Fruit fly (Drosophila melanogaster): ENCODE measurements around the gene CG11619.
A peak's percentile ranks its signal among the peaks of the same experiment; 100 is the strongest.

Gene CG11619

DNA sequence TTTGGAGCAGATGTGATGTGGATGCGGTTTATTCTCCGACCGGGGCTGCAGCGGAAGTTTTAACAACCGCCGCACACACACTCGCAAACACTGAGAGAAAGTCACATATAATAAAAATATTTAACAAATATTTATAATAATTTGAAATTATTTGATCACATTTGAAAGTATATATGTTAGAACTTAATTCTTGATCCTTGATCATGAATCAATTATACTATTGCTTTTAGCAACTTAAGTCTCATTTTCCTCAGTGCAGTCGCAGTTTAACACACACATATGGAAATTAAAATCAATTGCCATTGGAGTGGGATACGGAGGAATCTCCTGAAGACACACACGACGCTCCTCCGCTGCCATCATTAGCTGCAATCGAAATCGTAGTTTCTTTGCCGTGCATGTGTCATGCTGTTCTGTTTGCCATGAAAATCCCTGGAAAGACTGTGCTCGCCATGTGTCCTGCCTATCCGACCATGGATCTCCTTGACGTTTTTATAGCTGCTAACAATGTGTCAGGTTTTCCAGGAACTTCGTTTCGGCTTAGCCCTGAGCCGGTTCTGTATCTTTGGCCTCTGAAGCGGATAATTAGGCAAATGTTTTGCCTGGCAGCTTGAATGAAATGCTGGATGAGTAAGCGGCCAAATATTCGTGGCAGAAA lies 45.2 kb upstream of the CG11619 start (continued):
- TF ChIP-seq CG14710 (tag; optimal IDR thresholded peaks at IDR 0.05) (peak; percentile 90), Atf-2 (GFP tag; optimal IDR thresholded peaks at IDR 0.05) (no peak), CG11560 (tag; IDR thresholded peaks at IDR 0.05) (no peak), gcm (GFP tag; optimal IDR thresholded peaks at IDR 0.05) (peak; percentile 75), Dad (GFP tag; optimal IDR thresholded peaks at IDR 0.05) (no peak), CG1529 (GFP tag; optimal IDR thresholded peaks at IDR 0.05) (peak; percentile 70), HmgD (GFP tag; optimal IDR thresholded peaks at IDR 0.05) (no peak), CG6765 (GFP tag; optimal IDR thresholded peaks at IDR 0.05) (no peak), CG10431 (GFP tag; optimal IDR thresholded peaks at IDR 0.05) (peak; percentile 34), CG7357 (GFP tag; IDR thresholded peaks at IDR 0.05) (peak; percentile 44; the same call in 1 of the 3 replicates), Blimp-1 (GFP tag; optimal IDR thresholded peaks at IDR 0.05) (peak; percentile 81), CG15696 (tag; optimal IDR thresholded peaks at IDR 0.05) (peak; percentile 96), CG10366 (GFP tag; IDR thresholded peaks at IDR 0.05) (peak; percentile 60), CG4360 (GFP tag; IDR thresholded peaks at IDR 0.05) (peak; percentile 46; the same call in 1 of the 2 replicates), kah (GFP tag; optimal IDR thresholded peaks at IDR 0.05) (peak; percentile 32), Hmr (GFP tag; optimal IDR thresholded peaks at IDR 0.05) (no peak), CG8290 (GFP tag; optimal IDR thresholded peaks at IDR 0.05) (peak; percentile 57), CG8290 (tag; optimal IDR thresholded peaks at IDR 0.05) (peak in 1 of 2 experiments; percentile 60), CG17385 (GFP tag; optimal IDR thresholded peaks at IDR 0.05) (peak; percentile 61), sc (optimal IDR thresholded peaks at IDR 0.05) (no peak), sc (GFP tag; optimal IDR thresholded peaks at IDR 0.05) (peak; percentile 78), Oaz (GFP tag; IDR thresholded peaks at IDR 0.05) (no peak), Doc2 (GFP tag; IDR thresholded peaks at IDR 0.05) (no peak), Myb (GFP tag; optimal IDR thresholded peaks at IDR 0.05) (no peak), CG11093 (GFP tag; IDR thresholded peaks at IDR 0.05) (peak; percentile 66; the same call in 2 of the 3 replicates), p53 (GFP tag; optimal IDR thresholded peaks at IDR 0.05) (no peak), stc (GFP tag; IDR thresholded peaks at IDR 0.05) (peak; percentile 44; the same call in 1 of the 2 replicates), CG18619 (GFP tag; optimal IDR thresholded peaks at IDR 0.05) (peak; percentile 51), CG6254 (GFP tag; optimal IDR thresholded peaks at IDR 0.05) (peak; percentile 85), CG6791 (GFP tag; IDR thresholded peaks at IDR 0.05; ENCODE audit: partially characterized antibody) (no peak), dmrt99B (tag; optimal IDR thresholded peaks at IDR 0.05) (peak; percentile 72), CG17802 (tag; optimal IDR thresholded peaks at IDR 0.05) (peak; percentile 37), CHES-1-like (GFP tag; optimal IDR thresholded peaks at IDR 0.05) (no peak), nmo (GFP tag; optimal IDR thresholded peaks at IDR 0.05) (peak; percentile 84), gsb-n (tag; optimal IDR thresholded peaks at IDR 0.05) (peak; percentile 86), Dip2 (GFP tag; IDR thresholded peaks at IDR 0.05) (no peak), Awh (GFP tag; IDR thresholded peaks at IDR 0.05) (peak; percentile 48; the same call in 1 of the 2 replicates), Vsx1 (GFP tag; optimal IDR thresholded peaks at IDR 0.05) (peak; percentile 26), cad (GFP tag; optimal IDR thresholded peaks at IDR 0.05) (peak; percentile 84), bbx (GFP tag; IDR thresholded peaks at IDR 0.05; ENCODE audit: partially characterized antibody) (no peak), CG4707 (GFP tag; optimal IDR thresholded peaks at IDR 0.05) (peak; percentile 37), Hr39 (optimal IDR thresholded peaks at IDR 0.05) (no peak), grn (GFP tag; optimal IDR thresholded peaks at IDR 0.05) (no peak), CG6654 (GFP tag; optimal IDR thresholded peaks at IDR 0.05) (peak; percentile 14), ci (GFP tag; IDR thresholded peaks at IDR 0.05) (peak; percentile 81), mam (GFP tag; optimal IDR thresholded peaks at IDR 0.05) (no peak), peb (GFP tag; IDR thresholded peaks at IDR 0.05) (0 out of 2 replicates have a peak, but pooled peaks have one; percentile 45), CG10462 (GFP tag; optimal IDR thresholded peaks at IDR 0.05) (peak; percentile 65), Doc3 (GFP tag; IDR thresholded peaks at IDR 0.05; ENCODE audit: partially characterized antibody) (no peak), lilli (GFP tag; optimal IDR thresholded peaks at IDR 0.05) (peak; percentile 9), Hand (GFP tag; optimal IDR thresholded peaks at IDR 0.05) (no peak)
